Fruit fly (Drosophila melanogaster) whole organism, embryonic: ENCODE results near the gene Idua.

Source experiments
- Atf6 ChIP-seq: fragments of 200-800 bp; sonication (Bioruptor generic); IDR thresholded peaks from 2 replicates; pipeline ENCODE4 v1.3.6; 2022; ENCODE audit warnings: missing biosample characterization, missing genetic modification characterization
- Awh ChIP-seq: fragments of 200-800 bp; sonication (Bioruptor generic); IDR thresholded peaks from 2 replicates; pipeline ENCODE4, ENCODE4 v1.3.6; 2022; ENCODE audit warnings: missing biosample characterization, missing genetic modification characterization
- CG10543 ChIP-seq: fragments of 200-800 bp; sonication (Bioruptor generic); optimal IDR thresholded peaks from 3 replicates; lab custom pipeline; 2017; ENCODE audit warnings: missing biosample characterization, mild to moderate bottlenecking, missing genetic modification characterization, moderate library complexity
- CG10959 ChIP-seq: fragments of 200-800 bp; sonication (Bioruptor generic); IDR thresholded peaks from 2 replicates; pipeline ENCODE4 v1.3.6; 2022; ENCODE audit warnings: missing biosample characterization, missing genetic modification characterization
- CG11398 ChIP-seq: fragments of 200-800 bp; sonication (Bioruptor generic); optimal IDR thresholded peaks from 2 replicates; lab custom pipeline; 2016; ENCODE audit warnings: missing biosample characterization, missing genetic modification characterization
- CG11504 ChIP-seq: fragments of 200-800 bp; sonication (Bioruptor generic); optimal IDR thresholded peaks from 3 replicates; lab custom pipeline; 2019; ENCODE audit warnings: missing biosample characterization, mild to moderate bottlenecking, missing genetic modification characterization, moderate library complexity
- CG11696 ChIP-seq: fragments of 200-800 bp; sonication (Bioruptor generic); IDR thresholded peaks from 2 replicates; pipeline ENCODE4 v1.3.6; 2022; ENCODE audit warnings: missing biosample characterization, missing genetic modification characterization
- CG14667 ChIP-seq: fragments of 200-800 bp; sonication (Bioruptor generic); IDR thresholded peaks from 2 replicates; pipeline ENCODE4 v1.3.6; 2022; ENCODE audit warnings: missing biosample characterization, missing genetic modification characterization
- CG18599 ChIP-seq: fragments of 200-800 bp; sonication (Bioruptor generic); optimal IDR thresholded peaks from 3 replicates; lab custom pipeline; 2017; ENCODE audit warnings: missing biosample characterization, missing genetic modification characterization, mild to moderate bottlenecking, moderate library complexity, missing genetic modification reagents
- CG2116 ChIP-seq: fragments of 200-800 bp; sonication (Bioruptor generic); optimal IDR thresholded peaks from 3 replicates; lab custom pipeline; 2018; ENCODE audit warnings: missing biosample characterization, mild to moderate bottlenecking, missing genetic modification characterization
- CG2129 ChIP-seq: fragments of 200-800 bp; sonication (Bioruptor generic); IDR thresholded peaks from 2 replicates; pipeline ENCODE4 v1.3.6; 2022; ENCODE audit warnings: missing biosample characterization, missing genetic modification characterization; ENCODE audit not compliant: partially characterized antibody
- CG4360 ChIP-seq: fragments of 200-800 bp; sonication (Bioruptor generic); IDR thresholded peaks from 2 replicates; pipeline ENCODE4 v1.3.6; 2022; ENCODE audit warnings: missing biosample characterization, missing genetic modification characterization
- CG4404 ChIP-seq: fragments of 200-800 bp; sonication (Bioruptor generic); IDR thresholded peaks from 2 replicates; pipeline ENCODE4 v1.3.6; 2022; ENCODE audit warnings: missing biosample characterization, missing genetic modification characterization
- CG4424 ChIP-seq: fragments of 200-800 bp; sonication (Bioruptor generic); optimal IDR thresholded peaks from 3 replicates; lab custom pipeline; 2016; ENCODE audit warnings: missing biosample characterization, missing genetic modification characterization
- CG4617 ChIP-seq: fragments of 200-800 bp; sonication (Bioruptor generic); optimal IDR thresholded peaks from 3 replicates; lab custom pipeline; 2016; ENCODE audit warnings: missing biosample characterization, missing genetic modification characterization, borderline replicate concordance
- CG5245 ChIP-seq: fragments of 200-800 bp; sonication (Bioruptor generic); optimal IDR thresholded peaks from 3 replicates; lab custom pipeline; 2016; ENCODE audit warnings: missing biosample characterization, missing genetic modification characterization
- CG6272 ChIP-seq: fragments of 200-800 bp; sonication (Bioruptor generic); IDR thresholded peaks from 2 replicates; pipeline ENCODE4 v1.3.6; 2022; ENCODE audit warnings: missing biosample characterization, missing genetic modification characterization
- CG7839 ChIP-seq: fragments of 200-800 bp; sonication (Bioruptor generic); optimal IDR thresholded peaks from 3 replicates; lab custom pipeline; 2018; ENCODE audit warnings: missing biosample characterization, mild to moderate bottlenecking, missing genetic modification characterization, moderate library complexity
- CG9215 ChIP-seq: fragments of 200-800 bp; sonication (Bioruptor generic); IDR thresholded peaks from 2 replicates; pipeline ENCODE4 v1.3.6; 2022; ENCODE audit warnings: missing biosample characterization, missing genetic modification characterization
- CG9437 ChIP-seq: fragments of 200-800 bp; sonication (Bioruptor generic); optimal IDR thresholded peaks from 2 replicates; lab custom pipeline; 2018; ENCODE audit warnings: missing biosample characterization, mild to moderate bottlenecking, missing genetic modification characterization
- CG9797 ChIP-seq: fragments of 200-800 bp; sonication (Bioruptor generic); optimal IDR thresholded peaks from 3 replicates; lab custom pipeline; 2018; ENCODE audit warnings: missing biosample characterization, mild to moderate bottlenecking, missing genetic modification characterization
- CTCF ChIP-seq: fragments of 200-800 bp; sonication (Bioruptor generic); optimal IDR thresholded peaks from 2 replicates; lab custom pipeline; 2017; ENCODE audit warnings: missing biosample characterization, mild to moderate bottlenecking, missing genetic modification characterization, moderate library complexity
- CkIIα-i1 ChIP-seq: fragments of 200-800 bp; sonication (Bioruptor generic); IDR thresholded peaks from 2 replicates; pipeline ENCODE4 v1.3.6; 2022; ENCODE audit warnings: missing biosample characterization, missing genetic modification characterization
- Dad ChIP-seq: fragments of 200-800 bp; sonication (Bioruptor generic); optimal IDR thresholded peaks from 3 replicates; lab custom pipeline; 2016; ENCODE audit warnings: missing biosample characterization, missing genetic modification characterization
- Doc2 ChIP-seq: fragments of 200-800 bp; sonication (Bioruptor generic); IDR thresholded peaks from 2 replicates; pipeline ENCODE4 v1.3.6; 2022; ENCODE audit warnings: missing biosample characterization, missing genetic modification characterization
- Doc3 ChIP-seq: fragments of 200-800 bp; sonication (Bioruptor generic); IDR thresholded peaks from 3 replicates; pipeline ENCODE4 v1.3.6; 2022; ENCODE audit warnings: missing biosample characterization, missing genetic modification characterization; ENCODE audit not compliant: partially characterized antibody
- Fer1 ChIP-seq: fragments of 200-800 bp; sonication (Bioruptor generic); optimal IDR thresholded peaks from 2 replicates; lab custom pipeline; 2017; ENCODE audit warnings: missing biosample characterization, mild to moderate bottlenecking, missing genetic modification characterization
- Six4 ChIP-seq: fragments of 200-800 bp; sonication (Bioruptor generic); optimal IDR thresholded peaks from 2 replicates; lab custom pipeline; 2016; ENCODE audit warnings: missing biosample characterization, missing genetic modification characterization
- Xbp1 ChIP-seq: fragments of 200-800 bp; sonication (Bioruptor generic); optimal IDR thresholded peaks from 3 replicates; lab custom pipeline; 2016; ENCODE audit warnings: missing biosample characterization, mild to moderate bottlenecking, missing genetic modification characterization
- abd-A ChIP-seq: fragments of 200-800 bp; sonication (Bioruptor generic); optimal IDR thresholded peaks from 3 replicates; lab custom pipeline; 2019; ENCODE audit warnings: missing biosample characterization, mild to moderate bottlenecking, missing genetic modification characterization, moderate library complexity
- al ChIP-seq: fragments of 200-800 bp; sonication (Bioruptor generic); IDR thresholded peaks from 2 replicates; pipeline ENCODE4 v1.3.6; 2022; ENCODE audit warnings: missing biosample characterization, missing genetic modification characterization
- bcd ChIP-seq: fragments of 200-800 bp; sonication (Bioruptor generic); optimal IDR thresholded peaks from 2 replicates; lab custom pipeline; 2017; ENCODE audit warnings: missing biosample characterization, mild to moderate bottlenecking, missing genetic modification characterization
- bigmax ChIP-seq: fragments of 200-800 bp; sonication (Bioruptor generic); optimal IDR thresholded peaks from 2 replicates; lab custom pipeline; 2018; ENCODE audit warnings: missing biosample characterization, mild to moderate bottlenecking, missing genetic modification characterization
- chif ChIP-seq, 2 experiments: fragments of 200-800 bp; sonication (Bioruptor generic); optimal IDR thresholded peaks; 3 replicates each; lab custom pipeline; 2016; ENCODE audit warnings: missing biosample characterization in 2 of 2, missing genetic modification characterization in 2 of 2
- crol ChIP-seq: fragments of 200-800 bp; sonication (Bioruptor generic); IDR thresholded peaks from 2 replicates; pipeline ENCODE4 v1.3.6; 2022; ENCODE audit warnings: missing biosample characterization, missing genetic modification characterization
- dati ChIP-seq: fragments of 200-800 bp; sonication (Bioruptor generic); IDR thresholded peaks from 2 replicates; pipeline ENCODE4 v1.3.6; 2022; ENCODE audit warnings: missing biosample characterization, missing genetic modification characterization
- eyg ChIP-seq: fragments of 200-800 bp; sonication (Bioruptor generic); optimal IDR thresholded peaks from 3 replicates; lab custom pipeline; 2016; ENCODE audit warnings: missing biosample characterization, missing genetic modification characterization
- fd102C ChIP-seq: fragments of 200-800 bp; sonication (Bioruptor generic); optimal IDR thresholded peaks from 2 replicates; lab custom pipeline; 2018; ENCODE audit warnings: missing biosample characterization, mild to moderate bottlenecking, missing genetic modification characterization, moderate library complexity
- fd3F ChIP-seq: fragments of 200-800 bp; sonication (Bioruptor generic); optimal IDR thresholded peaks from 2 replicates; lab custom pipeline; 2018; ENCODE audit warnings: missing biosample characterization, mild to moderate bottlenecking, missing genetic modification characterization, moderate library complexity
- grn ChIP-seq: fragments of 200-800 bp; sonication (Bioruptor generic); optimal IDR thresholded peaks from 3 replicates; lab custom pipeline; 2017; ENCODE audit warnings: missing biosample characterization, missing genetic modification characterization
- jing ChIP-seq: fragments of 200-800 bp; sonication (Bioruptor generic); optimal IDR thresholded peaks from 2 replicates; lab custom pipeline; 2018; ENCODE audit warnings: missing biosample characterization, mild to moderate bottlenecking, missing genetic modification characterization
- lola ChIP-seq, 3 experiments: fragments of >200 bp in 2 of 3; fragments of 200-800 bp in 1 of 3; sonication (Bioruptor generic) in 1 of 3; optimal IDR thresholded peaks; 2 replicates each; lab custom pipeline; 2017 to 2019; ENCODE audit warnings: missing biosample characterization in 3 of 3, missing genetic modification characterization in 3 of 3, mild to moderate bottlenecking in 1 of 3, moderate library complexity in 1 of 3
- oc ChIP-seq: fragments of 200-800 bp; sonication (Bioruptor generic); optimal IDR thresholded peaks from 2 replicates; lab custom pipeline; 2018; ENCODE audit warnings: missing biosample characterization, mild to moderate bottlenecking, missing genetic modification characterization, moderate library complexity
- ranshi ChIP-seq: fragments of 200-800 bp; sonication (Bioruptor generic); IDR thresholded peaks from 2 replicates; pipeline ENCODE4 v1.3.6; 2022; ENCODE audit warnings: missing biosample characterization, missing genetic modification characterization
- run ChIP-seq: fragments of 200-800 bp; sonication (Bioruptor generic); optimal IDR thresholded peaks from 3 replicates; lab custom pipeline; 2018; ENCODE audit warnings: missing biosample characterization, mild to moderate bottlenecking, missing genetic modification characterization
- seq ChIP-seq: fragments of 200-800 bp; sonication (Bioruptor generic); IDR thresholded peaks from 2 replicates; pipeline ENCODE4 v1.3.6; 2022; ENCODE audit warnings: missing biosample characterization, missing genetic modification characterization
- shn ChIP-seq: fragments of 200-800 bp; sonication (Bioruptor generic); optimal IDR thresholded peaks from 3 replicates; lab custom pipeline; 2016; ENCODE audit warnings: missing biosample characterization, missing genetic modification characterization
- sqz ChIP-seq: fragments of 200-800 bp; sonication (Bioruptor generic); optimal IDR thresholded peaks from 3 replicates; lab custom pipeline; 2018; ENCODE audit warnings: missing biosample characterization, mild to moderate bottlenecking, missing genetic modification characterization
- ssp ChIP-seq: fragments of 200-800 bp; sonication (Bioruptor generic); IDR thresholded peaks from 2 replicates; pipeline ENCODE4 v1.3.6; 2022; ENCODE audit warnings: missing biosample characterization, missing genetic modification characterization
- stwl ChIP-seq: fragments of 200-800 bp; sonication (Bioruptor generic); optimal IDR thresholded peaks from 3 replicates; lab custom pipeline; 2018; ENCODE audit warnings: missing biosample characterization, mild to moderate bottlenecking, missing genetic modification characterization, moderate library complexity
- wek ChIP-seq: fragments of 200-800 bp; sonication (Bioruptor generic); optimal IDR thresholded peaks from 3 replicates; lab custom pipeline; 2018; ENCODE audit warnings: missing biosample characterization, mild to moderate bottlenecking, missing genetic modification characterization, moderate library complexity

Gene Idua

dm6 chr2L:11123499-11123898 is 10.6 kb upstream of the Idua start, which contains the start of the genes Csl4 and Nup160 (continued):
- TF ChIP-seq CG10543 (peak; percentile 36), Doc3 (no peak; the same call in 2 of the 3 replicates), CG11398 (peak; percentile 52), CG2116 (GFP tag; lab: Kevin White, UChicago) (peak; percentile 74), CG5245 (GFP tag; lab: Kevin White, UChicago) (peak; percentile 69), CG11696 (GFP tag; lab: Robert Waterston, UW) (0 out of 2 replicates have a peak, but pooled peaks have one; percentile 8), CG4404 (GFP tag; lab: Robert Waterston, UW) (peak; percentile 18; the same call in 1 of the 2 replicates), CG9215 (GFP tag; lab: Robert Waterston, UW) (peak; percentile 53), oc (tag; lab: Kevin White, UChicago) (no peak), ranshi (GFP tag; lab: Robert Waterston, UW) (peak; percentile 65; the same call in 1 of the 2 replicates), sqz (GFP tag; lab: Kevin White, UChicago) (no peak), CG18599 (GFP tag; lab: Kevin White, UChicago) (peak; percentile 76), chif (GFP tag; optimal IDR thresholded peaks at IDR 0.05; lab: Kevin White, UChicago) (peak; percentile 78 to 79), ssp (GFP tag; lab: Robert Waterston, UW) (peak; percentile 51), CG4360 (no peak), bigmax (GFP tag; lab: Kevin White, UChicago) (no peak), CG11504 (tag; lab: Kevin White, UChicago) (no peak), CTCF (GFP tag; lab: Kevin White, UChicago) (peak; percentile 23), Fer1 (GFP tag; lab: Kevin White, UChicago) (peak; percentile 76), CG4617 (GFP tag; lab: Kevin White, UChicago) (peak; percentile 83), lola (GFP tag; optimal IDR thresholded peaks at IDR 0.05; lab: Kevin White, UChicago) (peak in 1 of 3 experiments; percentile 67), CkIIα-i1 (GFP tag; lab: Robert Waterston, UW) (no peak), Awh (GFP tag; lab: Robert Waterston, UW) (peak; percentile 55; the same call in 1 of the 2 replicates), crol (GFP tag; lab: Robert Waterston, UW) (no peak), fd102C (GFP tag; lab: Kevin White, UChicago) (no peak), CG10959 (GFP tag; lab: Robert Waterston, UW) (peak; percentile 36; the same call in 1 of the 2 replicates), Six4 (GFP tag; lab: Kevin White, UChicago) (peak; percentile 57), run (tag; lab: Kevin White, UChicago) (no peak), Atf6 (peak; percentile 65), CG6272 (peak; percentile 61; the same call in 1 of the 2 replicates), shn (GFP tag; lab: Kevin White, UChicago) (peak; percentile 82), dati (no peak), fd3F (peak; percentile 54), CG2129 (no peak), stwl (peak; percentile 79), jing (GFP tag; lab: Kevin White, UChicago) (peak; percentile 3), bcd (GFP tag; lab: Kevin White, UChicago) (no peak), grn (GFP tag; lab: Kevin White, UChicago) (no peak), Dad (GFP tag; lab: Kevin White, UChicago) (peak; percentile 79), CG7839 (no peak), CG14667 (0 out of 2 replicates have a peak, but pooled peaks have one; percentile 34), Doc2 (no peak), al (peak; percentile 69), abd-A (tag; lab: Kevin White, UChicago) (no peak), CG4424 (GFP tag; lab: Kevin White, UChicago) (peak; percentile 77), CG9437 (peak; percentile 51), Xbp1 (peak; percentile 86), eyg (GFP tag; lab: Kevin White, UChicago) (peak; percentile 79), wek (GFP tag; lab: Kevin White, UChicago) (no peak), seq (GFP tag; lab: Robert Waterston, UW) (peak; percentile 61; the same call in 1 of the 2 replicates), CG9797 (GFP tag; lab: Kevin White, UChicago) (peak; percentile 62)
